Worm (Caenorhabditis elegans) whole organism, young adult: Measurements from ENCODE around the gene Y59H11AM.1.
A peak's percentile ranks its signal among the peaks of the same experiment; 100 is the strongest.

ENCODE experiments used
- C17E4.6 ChIP-seq: fragments of 200-800 bp; sonication (Bioruptor generic); IDR thresholded peaks from 2 replicates; pipeline ENCODE4 v1.3.6; 2022; ENCODE audit warnings: missing genetic modification reagents, missing genetic modification characterization, missing compliant biosample characterization
- D2030.7 ChIP-seq: fragments of 200-800 bp; sonication (Bioruptor generic); IDR thresholded peaks from 2 replicates; pipeline ENCODE4 v1.3.6; 2022; ENCODE audit warnings: missing genetic modification reagents, missing genetic modification characterization, missing compliant biosample characterization
- F22D6.2 ChIP-seq: sonication (generic microtip); optimal IDR thresholded peaks from 2 replicates; lab custom pipeline; 2016; ENCODE audit warnings: mild to moderate bottlenecking, missing genetic modification characterization, missing compliant biosample characterization
- F39B2.1 ChIP-seq: fragments of 200-800 bp; sonication (Bioruptor generic); IDR thresholded peaks from 2 replicates; pipeline ENCODE4 v1.3.6; 2022; ENCODE audit warnings: missing genetic modification reagents, missing genetic modification characterization, missing compliant biosample characterization
- F49E8.2 ChIP-seq: sonication (generic microtip); optimal IDR thresholded peaks from 3 replicates; lab custom pipeline; 2017; ENCODE audit warnings: missing genetic modification characterization, mild to moderate bottlenecking, missing compliant biosample characterization, antibody characterized with exemption, moderate library complexity; ENCODE audit not compliant: insufficient read depth
- K12H6.12 ChIP-seq: fragments of 200-800 bp; sonication (Bioruptor generic); optimal IDR thresholded peaks from 2 replicates; lab custom pipeline; 2018; ENCODE audit warnings: mild to moderate bottlenecking, missing genetic modification characterization, missing compliant biosample characterization
- Y95B8A.8 ChIP-seq: fragments of 200-800 bp; sonication (Bioruptor generic); IDR thresholded peaks from 2 replicates; pipeline ENCODE4 v1.3.6; 2022; ENCODE audit warnings: missing genetic modification reagents, missing genetic modification characterization, missing compliant biosample characterization
- aptf-3 ChIP-seq: fragments of 200-800 bp; sonication (Bioruptor generic); IDR thresholded peaks from 2 replicates; pipeline ENCODE4 v1.3.6; 2022; ENCODE audit warnings: missing genetic modification characterization, missing compliant biosample characterization
- atf-7 ChIP-seq: sonication (generic microtip); optimal IDR thresholded peaks from 2 replicates; lab custom pipeline; 2017; ENCODE audit warnings: mild to moderate bottlenecking, missing genetic modification characterization, missing compliant biosample characterization
- athp-1 ChIP-seq: sonication (generic microtip); optimal IDR thresholded peaks from 2 replicates; lab custom pipeline; 2017; ENCODE audit warnings: mild to moderate bottlenecking, missing genetic modification characterization, missing compliant biosample characterization
- attf-6 ChIP-seq: fragments of 200-800 bp; sonication (Bioruptor generic); IDR thresholded peaks from 2 replicates; pipeline ENCODE4 v1.3.6; 2022; ENCODE audit warnings: missing genetic modification reagents, missing genetic modification characterization, missing compliant biosample characterization
- bed-1 ChIP-seq: fragments of 200-800 bp; sonication (Bioruptor generic); IDR thresholded peaks from 2 replicates; pipeline ENCODE4 v1.3.6; 2022; ENCODE audit warnings: missing genetic modification reagents, missing genetic modification characterization, missing compliant biosample characterization
- cebp-1 ChIP-seq, 2 experiments: fragments of 200-800 bp in 1 of 2; sonication (Bioruptor generic) in 1 of 2; sonication (generic microtip) in 1 of 2; IDR thresholded peaks in 1 of 2; optimal IDR thresholded peaks in 1 of 2; 2 replicates each; pipeline versions ENCODE4 v1.3.6 to Lab custom; 2017 to 2022; ENCODE audit warnings: missing compliant biosample characterization in 2 of 2, missing genetic modification characterization in 2 of 2, mild to moderate bottlenecking in 1 of 2, missing genetic modification reagents in 1 of 2, moderate library complexity in 1 of 2
- ceh-40 ChIP-seq: fragments of 200-800 bp; sonication (Bioruptor generic); IDR thresholded peaks from 2 replicates; pipeline ENCODE4 v1.3.6; 2022; ENCODE audit warnings: missing genetic modification characterization, missing compliant biosample characterization
- ceh-79 ChIP-seq: sonication (generic microtip); optimal IDR thresholded peaks from 2 replicates; lab custom pipeline; 2017; ENCODE audit warnings: mild to moderate bottlenecking, missing genetic modification characterization, missing compliant biosample characterization
- ekl-4 ChIP-seq: fragments of 200-800 bp; sonication (Bioruptor generic); IDR thresholded peaks from 2 replicates; pipeline ENCODE4 v1.3.6; 2022; ENCODE audit warnings: missing genetic modification reagents, missing genetic modification characterization, missing compliant biosample characterization
- gei-17 ChIP-seq: fragments of 200-800 bp; sonication (Bioruptor generic); optimal IDR thresholded peaks from 2 replicates; lab custom pipeline; 2018; ENCODE audit warnings: mild to moderate bottlenecking, missing genetic modification characterization, missing compliant biosample characterization
- hmg-20 ChIP-seq: fragments of 200-800 bp; sonication (Bioruptor generic); IDR thresholded peaks from 2 replicates; pipeline ENCODE4 v1.3.6; 2022; ENCODE audit warnings: missing genetic modification reagents, missing genetic modification characterization, missing compliant biosample characterization
- hsf-1 ChIP-seq: fragments of 200-800 bp; sonication (Bioruptor generic); IDR thresholded peaks from 2 replicates; pipeline ENCODE4 v1.3.6; 2022; ENCODE audit warnings: missing genetic modification reagents, missing genetic modification characterization, missing compliant biosample characterization
- lag-1 ChIP-seq: fragments of 200-800 bp; sonication (Bioruptor generic); IDR thresholded peaks from 2 replicates; pipeline ENCODE4 v1.3.6; 2022; ENCODE audit warnings: missing genetic modification reagents, missing genetic modification characterization, missing compliant biosample characterization
- lin-40 ChIP-seq: sonication (generic microtip); optimal IDR thresholded peaks from 2 replicates; lab custom pipeline; 2016; ENCODE audit warnings: missing genetic modification characterization, mild to moderate bottlenecking, missing compliant biosample characterization, missing genotype, missing genetic modification reagents
- lin-54 ChIP-seq: fragments of 200-800 bp; sonication (Bioruptor generic); optimal IDR thresholded peaks from 2 replicates; lab custom pipeline; 2018; ENCODE audit warnings: mild to moderate bottlenecking, missing genetic modification characterization, missing compliant biosample characterization
- lsy-27 ChIP-seq: sonication (generic microtip); optimal IDR thresholded peaks from 2 replicates; lab custom pipeline; 2017; ENCODE audit warnings: missing genetic modification characterization, mild to moderate bottlenecking, missing compliant biosample characterization, antibody characterized with exemption, missing genotype, borderline replicate concordance; ENCODE audit not compliant: insufficient read depth
- madf-6 ChIP-seq: fragments of 200-800 bp; sonication (Bioruptor generic); IDR thresholded peaks from 2 replicates; pipeline ENCODE4 v1.3.6; 2022; ENCODE audit warnings: missing genetic modification reagents, missing genetic modification characterization, missing compliant biosample characterization
- mel-28 ChIP-seq: sonication (generic microtip); optimal IDR thresholded peaks from 2 replicates; lab custom pipeline; 2016; ENCODE audit warnings: borderline replicate concordance, mild to moderate bottlenecking, missing genetic modification characterization, missing compliant biosample characterization
- nhr-80 ChIP-seq: sonication (generic microtip); optimal IDR thresholded peaks from 2 replicates; lab custom pipeline; 2016; ENCODE audit warnings: missing genetic modification characterization, missing compliant biosample characterization
- rec-8 ChIP-seq, 2 experiments: sonication (generic microtip); optimal IDR thresholded peaks; 2 replicates each; lab custom pipeline; 2016; ENCODE audit warnings: mild to moderate bottlenecking in 2 of 2, missing genetic modification characterization in 2 of 2, missing genetic modification reagents in 2 of 2, missing genotype in 2 of 2, missing biosample characterization in 1 of 2, missing compliant biosample characterization in 1 of 2, moderate library complexity in 1 of 2
- sdz-38 ChIP-seq: sonication (generic microtip); optimal IDR thresholded peaks from 2 replicates; lab custom pipeline; 2016; ENCODE audit warnings: missing genotype, missing genetic modification characterization, missing compliant biosample characterization
- snpc-1.1 ChIP-seq: sonication (generic microtip); optimal IDR thresholded peaks from 2 replicates; lab custom pipeline; 2017; ENCODE audit warnings: missing genetic modification characterization, mild to moderate bottlenecking, missing compliant biosample characterization, antibody characterized with exemption, moderate library complexity, missing genotype, missing genetic modification reagents; ENCODE audit not compliant: insufficient read depth
- snpc-1.3 ChIP-seq: sonication (generic microtip); optimal IDR thresholded peaks from 2 replicates; lab custom pipeline; 2017; ENCODE audit warnings: missing genetic modification characterization, mild to moderate bottlenecking, missing compliant biosample characterization, antibody characterized with exemption, moderate library complexity, missing genotype, missing genetic modification reagents; ENCODE audit not compliant: insufficient read depth
- tbp1 ChIP-seq: fragments of 200-800 bp; sonication (Bioruptor generic); optimal IDR thresholded peaks from 2 replicates; lab custom pipeline; 2018; ENCODE audit warnings: mild to moderate bottlenecking, missing genetic modification characterization, missing compliant biosample characterization
- tbx-9 ChIP-seq: sonication (generic microtip); optimal IDR thresholded peaks from 2 replicates; lab custom pipeline; 2016; ENCODE audit warnings: borderline replicate concordance, missing genetic modification characterization, inconsistent platforms, missing compliant biosample characterization
- tlf-1 ChIP-seq: fragments of 200-800 bp; sonication (Bioruptor generic); optimal IDR thresholded peaks from 2 replicates; lab custom pipeline; 2018; ENCODE audit warnings: mild to moderate bottlenecking, missing genetic modification characterization, missing compliant biosample characterization

Gene Y59H11AM.1

ce11 chrIV:8539645-8540044 is 31.6 kb upstream of the Y59H11AM.1 start:
- TF ChIP-seq nhr-80 (tag; lab: Kevin White, UChicago) (peak; percentile 44), Y95B8A.8 (GFP tag; lab: Robert Waterston, UW) (no peak), cebp-1 (GFP tag; IDR thresholded peaks at IDR 0.05; lab: Robert Waterston, UW) (no peak; the same call in 1 of the 2 replicates), cebp-1 (tag; optimal IDR thresholded peaks at IDR 0.05; lab: Kevin White, UChicago) (peak; percentile 26)

- TF ChIP-seq D2030.7 (GFP tag; lab: Robert Waterston, UW) = no peak
- TF ChIP-seq lin-54 (GFP tag; lab: Kevin White, UChicago) = peak; percentile 2
- TF ChIP-seq madf-6 = no peak
- TF ChIP-seq lin-40 (tag; lab: Kevin White, UChicago) = no peak
- TF ChIP-seq sdz-38 (tag; lab: Kevin White, UChicago) = no peak
- TF ChIP-seq nhr-80 (tag; lab: Kevin White, UChicago) = peak; percentile 76
- no peak for TF ChIP-seq ekl-4
These were observed 31.0 kb upstream of the Y59H11AM.1 start for ce11 chrIV:8540268-8540667.

DNA sequence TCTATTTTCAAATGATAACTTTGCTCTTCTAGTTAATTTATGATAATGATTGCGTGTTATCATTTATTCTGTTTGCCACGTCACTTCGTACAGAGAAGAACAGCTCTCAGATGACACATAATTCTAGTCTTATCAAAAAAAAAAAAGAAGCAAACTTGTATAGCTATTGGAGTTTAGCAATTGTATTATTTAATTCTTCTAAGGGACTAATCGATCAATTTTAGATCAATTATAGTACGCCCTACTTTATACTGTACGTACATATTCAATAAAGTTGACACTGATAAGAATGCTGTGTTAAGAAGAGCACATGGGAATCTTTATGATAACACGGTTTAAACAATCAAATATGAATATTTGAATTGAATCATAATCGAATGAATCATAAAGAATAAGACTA is 29.0 kb upstream of the Y59H11AM.1 start:
- TF ChIP-seq snpc-1.3 (no peak), snpc-1.1 (no peak), atf-7 (peak; percentile 39), ceh-79 (tag; lab: Kevin White, UChicago) (no peak), lsy-27 (tag; lab: Kevin White, UChicago) (no peak), nhr-80 (tag; lab: Kevin White, UChicago) (peak; percentile 81), lin-54 (GFP tag; lab: Kevin White, UChicago) (no peak), aptf-3 (no peak)

DNA sequence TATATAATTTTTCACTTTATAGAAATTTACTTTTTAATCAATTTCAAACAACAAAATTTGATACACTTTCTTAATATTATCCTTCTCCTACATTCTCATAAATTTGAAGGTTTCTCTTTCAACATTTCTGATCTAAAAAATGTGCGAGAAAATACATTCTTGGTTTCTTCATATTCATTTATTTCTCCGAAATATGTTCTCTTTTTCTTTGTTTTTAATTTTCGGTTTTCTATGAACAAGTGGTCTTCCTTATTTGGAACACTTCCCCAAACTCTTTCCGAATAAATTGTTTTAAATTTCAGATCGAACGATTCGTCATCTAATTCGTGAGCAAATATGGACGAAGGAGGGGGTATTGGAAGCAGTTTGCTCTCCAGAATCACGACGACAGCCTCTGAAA is 12.1 kb upstream of the Y59H11AM.1 start, which contains the start of gene npr-22:
TSS of gene npr-22 (plus strand) at position 301 of the 400 bp plus-strand sequence.
- TF ChIP-seq F22D6.2 (tag; lab: Kevin White, UChicago) = no peak
- no peak for TF ChIP-seq hmg-20 (GFP tag; lab: Robert Waterston, UW)
- no peak for TF ChIP-seq D2030.7 (GFP tag; lab: Robert Waterston, UW)
- no peak for TF ChIP-seq athp-1 (tag; lab: Kevin White, UChicago)
- no peak for TF ChIP-seq C17E4.6 (GFP tag; lab: Robert Waterston, UW)
- TF ChIP-seq lsy-27 (tag; lab: Kevin White, UChicago) = no peak
- TF ChIP-seq attf-6 (GFP tag; lab: Robert Waterston, UW) = no peak
- TF ChIP-seq lin-40 (tag; lab: Kevin White, UChicago) = no peak
- TF ChIP-seq tbp1 (GFP tag; lab: Kevin White, UChicago) = no peak
- TF ChIP-seq lag-1 (GFP tag; lab: Robert Waterston, UW) = no peak

ce11 chrIV:8570253-8570652 is 985 bp upstream of the Y59H11AM.1 start, which contains the start of gene Y59H11AM.4:
Y59H11AM.4 (minus strand) TSS chrIV:8570353.
- TF ChIP-seq ceh-40 (GFP tag; lab: Robert Waterston, UW) (no peak), hsf-1 (GFP tag; lab: Robert Waterston, UW) (no peak), F49E8.2 (tag; lab: Kevin White, UChicago) (no peak), mel-28 (tag; lab: Kevin White, UChicago) (no peak), tbx-9 (no peak), gei-17 (GFP tag; lab: Kevin White, UChicago) (no peak), snpc-1.3 (no peak), hmg-20 (GFP tag; lab: Robert Waterston, UW) (no peak), K12H6.12 (tag; lab: Kevin White, UChicago) (no peak), rec-8 (tag; optimal IDR thresholded peaks at IDR 0.05; lab: Kevin White, UChicago) (no peak), tlf-1 (GFP tag; lab: Kevin White, UChicago) (no peak), F39B2.1 (GFP tag; lab: Robert Waterston, UW) (no peak), bed-1 (GFP tag; lab: Robert Waterston, UW) (no peak)
- TF ChIP-seq, all 124 proteins: peak for 0
